Fruit fly (Drosophila melanogaster) whole organism, embryonic: ENCODE data around the gene E2f2.
A peak's percentile ranks its signal among the peaks of the same experiment; 100 is the strongest.

Experiments used
- Ada2b ChIP-seq: fragments of 200-800 bp; sonication (Bioruptor generic); IDR thresholded peaks from 2 replicates; pipeline ENCODE4 v1.3.6; 2022; ENCODE audit warnings: missing biosample characterization, missing genetic modification characterization
- CG12391 ChIP-seq: fragments of 200-800 bp; sonication (Bioruptor generic); optimal IDR thresholded peaks from 3 replicates; lab custom pipeline; 2018; ENCODE audit warnings: missing biosample characterization, mild to moderate bottlenecking, missing genetic modification characterization, moderate library complexity
- CG12769 ChIP-seq: fragments of 200-800 bp; sonication (Bioruptor generic); optimal IDR thresholded peaks from 2 replicates; lab custom pipeline; 2019; ENCODE audit warnings: missing biosample characterization, mild to moderate bottlenecking, missing genetic modification characterization, moderate library complexity
- CG13287 ChIP-seq: fragments of 200-800 bp; sonication (Bioruptor generic); IDR thresholded peaks from 2 replicates; pipeline ENCODE4 v1.3.6; 2022; ENCODE audit warnings: missing biosample characterization, missing genetic modification characterization; ENCODE audit not compliant: partially characterized antibody
- CG13894 ChIP-seq: fragments of 200-800 bp; sonication (Bioruptor generic); optimal IDR thresholded peaks from 3 replicates; lab custom pipeline; 2018; ENCODE audit warnings: missing biosample characterization, mild to moderate bottlenecking, missing genetic modification characterization, moderate library complexity
- CG14860 ChIP-seq: fragments of 200-800 bp; sonication (Bioruptor generic); IDR thresholded peaks from 3 replicates; pipeline ENCODE4 v1.3.6; 2022; ENCODE audit warnings: missing biosample characterization, missing genetic modification characterization; ENCODE audit not compliant: partially characterized antibody
- CG15073 ChIP-seq: fragments of 200-800 bp; sonication (Bioruptor generic); optimal IDR thresholded peaks from 2 replicates; lab custom pipeline; 2016; ENCODE audit warnings: missing biosample characterization, missing genetic modification characterization
- CG15696 ChIP-seq: fragments of 200-800 bp; sonication (Bioruptor generic); optimal IDR thresholded peaks from 2 replicates; lab custom pipeline; 2019; ENCODE audit warnings: missing biosample characterization, mild to moderate bottlenecking, missing genetic modification characterization, moderate library complexity
- CG17568 ChIP-seq: fragments of 200-800 bp; sonication (Bioruptor generic); optimal IDR thresholded peaks from 2 replicates; lab custom pipeline; 2018; ENCODE audit warnings: missing biosample characterization, mild to moderate bottlenecking, missing genetic modification characterization, moderate library complexity
- CG17612 ChIP-seq: fragments of 200-800 bp; sonication (Bioruptor generic); IDR thresholded peaks from 2 replicates; pipeline ENCODE4 v1.3.6; 2022; ENCODE audit warnings: missing biosample characterization, missing genetic modification characterization
- CG17829 ChIP-seq: fragments of 200-800 bp; optimal IDR thresholded peaks from 2 replicates; lab custom pipeline; 2019; ENCODE audit warnings: missing biosample characterization, mild to moderate bottlenecking, missing genetic modification characterization, moderate library complexity
- CG18599 ChIP-seq: fragments of 200-800 bp; sonication (Bioruptor generic); optimal IDR thresholded peaks from 3 replicates; lab custom pipeline; 2017; ENCODE audit warnings: missing biosample characterization, missing genetic modification characterization, mild to moderate bottlenecking, moderate library complexity, missing genetic modification reagents
- CG2202 ChIP-seq: fragments of 200-800 bp; sonication (Bioruptor generic); optimal IDR thresholded peaks from 2 replicates; lab custom pipeline; 2018; ENCODE audit warnings: missing biosample characterization, mild to moderate bottlenecking, missing genetic modification characterization
- CG2712 ChIP-seq: fragments of 200-800 bp; optimal IDR thresholded peaks from 3 replicates; lab custom pipeline; 2019; ENCODE audit warnings: missing biosample characterization, mild to moderate bottlenecking, missing genetic modification characterization, moderate library complexity
- CG2875 ChIP-seq: fragments of 200-800 bp; sonication (Bioruptor generic); optimal IDR thresholded peaks from 2 replicates; lab custom pipeline; 2017; ENCODE audit warnings: missing biosample characterization, mild to moderate bottlenecking, missing genetic modification characterization, missing genetic modification reagents
- CG30020 ChIP-seq: fragments of 200-800 bp; optimal IDR thresholded peaks from 2 replicates; lab custom pipeline; 2019; ENCODE audit warnings: missing biosample characterization, mild to moderate bottlenecking, missing genetic modification characterization, moderate library complexity
- CG3065 ChIP-seq: fragments of 200-800 bp; sonication (Bioruptor generic); optimal IDR thresholded peaks from 2 replicates; lab custom pipeline; 2016; ENCODE audit warnings: missing biosample characterization, missing genetic modification characterization
- CG33213 ChIP-seq: fragments of 200-800 bp; sonication (Bioruptor generic); optimal IDR thresholded peaks from 3 replicates; lab custom pipeline; 2016; ENCODE audit warnings: missing biosample characterization, missing genetic modification characterization
- CG33557 ChIP-seq: fragments of 200-800 bp; sonication (Bioruptor generic); optimal IDR thresholded peaks from 2 replicates; lab custom pipeline; 2019; ENCODE audit warnings: missing biosample characterization, mild to moderate bottlenecking, missing genetic modification characterization, moderate library complexity
- CG3407 ChIP-seq: fragments of 200-800 bp; sonication (Bioruptor generic); optimal IDR thresholded peaks from 2 replicates; lab custom pipeline; 2018; ENCODE audit warnings: missing biosample characterization, mild to moderate bottlenecking, missing genetic modification characterization
- CG4404 ChIP-seq: fragments of 200-800 bp; sonication (Bioruptor generic); IDR thresholded peaks from 2 replicates; pipeline ENCODE4 v1.3.6; 2022; ENCODE audit warnings: missing biosample characterization, missing genetic modification characterization
- CG4820 ChIP-seq: fragments of 200-800 bp; sonication (Bioruptor generic); optimal IDR thresholded peaks from 3 replicates; lab custom pipeline; 2016; ENCODE audit warnings: missing biosample characterization, missing genetic modification characterization
- CG8359 ChIP-seq: fragments of 200-800 bp; sonication (Bioruptor generic); optimal IDR thresholded peaks from 2 replicates; lab custom pipeline; 2017; ENCODE audit warnings: missing biosample characterization, mild to moderate bottlenecking, missing genetic modification characterization, borderline replicate concordance
- Camta ChIP-seq: fragments of 200-800 bp; sonication (Bioruptor generic); optimal IDR thresholded peaks from 2 replicates; lab custom pipeline; 2016; ENCODE audit warnings: missing biosample characterization, missing genetic modification characterization
- Fer2 ChIP-seq: fragments of 200-800 bp; sonication (Bioruptor generic); optimal IDR thresholded peaks from 2 replicates; lab custom pipeline; 2018; ENCODE audit warnings: missing biosample characterization, mild to moderate bottlenecking, missing genetic modification characterization, moderate library complexity
- GATAe ChIP-seq: fragments of 200-800 bp; sonication (Bioruptor generic); conservative IDR thresholded peaks from 2 replicates; pipeline ENCODE4 v1.3.6; 2022; ENCODE audit warnings: missing biosample characterization, missing genetic modification characterization
- Gug ChIP-seq: fragments of 200-800 bp; sonication (Bioruptor generic); IDR thresholded peaks from 4 replicates; pipeline ENCODE4 v1.3.6; 2022; ENCODE audit warnings: missing biosample characterization, missing genetic modification characterization
- Hr78 ChIP-seq, 2 experiments: fragments of 200-800 bp in 1 of 2; fragments of >200 bp in 1 of 2; sonication (Bioruptor generic) in 1 of 2; optimal IDR thresholded peaks; 2 replicates each; lab custom pipeline; 2017 to 2019; ENCODE audit warnings: missing biosample characterization in 2 of 2, missing genetic modification characterization in 2 of 2, mild to moderate bottlenecking in 1 of 2, moderate library complexity in 1 of 2
- MTF-1 ChIP-seq: fragments of 200-800 bp; sonication (Bioruptor generic); optimal IDR thresholded peaks from 2 replicates; lab custom pipeline; 2018; ENCODE audit warnings: missing biosample characterization, mild to moderate bottlenecking, missing genetic modification characterization, borderline replicate concordance
- Scr ChIP-seq: fragments of 200-800 bp; sonication (Bioruptor generic); IDR thresholded peaks from 2 replicates; pipeline ENCODE4 v1.3.6; 2022; ENCODE audit warnings: missing biosample characterization, missing genetic modification characterization; ENCODE audit not compliant: partially characterized antibody
- ac ChIP-seq: fragments of 200-800 bp; sonication (Bioruptor generic); optimal IDR thresholded peaks from 3 replicates; lab custom pipeline; 2017; ENCODE audit warnings: missing biosample characterization, mild to moderate bottlenecking, missing genetic modification characterization
- bbx ChIP-seq: fragments of 200-800 bp; sonication (Bioruptor generic); IDR thresholded peaks from 2 replicates; pipeline ENCODE4 v1.3.6; 2022; ENCODE audit warnings: missing biosample characterization, missing genetic modification characterization; ENCODE audit not compliant: partially characterized antibody
- cas ChIP-seq: fragments of 200-800 bp; sonication (Bioruptor generic); IDR thresholded peaks from 2 replicates; pipeline ENCODE4 v1.3.6; 2022; ENCODE audit warnings: missing biosample characterization, missing genetic modification characterization
- chinmo ChIP-seq: fragments of 200-800 bp; sonication (Bioruptor generic); IDR thresholded peaks from 4 replicates; pipeline ENCODE4 v1.3.6; 2022; ENCODE audit warnings: missing biosample characterization, missing genetic modification characterization; ENCODE audit not compliant: partially characterized antibody
- cwo ChIP-seq: fragments of 200-800 bp; sonication (Bioruptor generic); optimal IDR thresholded peaks from 3 replicates; lab custom pipeline; 2017; ENCODE audit warnings: missing biosample characterization, missing genetic modification characterization, mild to moderate bottlenecking, moderate library complexity, missing genetic modification reagents
- gro ChIP-seq: fragments of 200-800 bp; sonication (Bioruptor generic); optimal IDR thresholded peaks from 2 replicates; lab custom pipeline; 2016; ENCODE audit warnings: missing biosample characterization, missing genetic modification characterization
- gt ChIP-seq: fragments of 200-800 bp; sonication (Bioruptor generic); IDR thresholded peaks from 2 replicates; pipeline ENCODE4 v1.3.6; 2022; ENCODE audit warnings: missing biosample characterization, missing genetic modification characterization
- hb ChIP-seq: fragments of 200-800 bp; sonication (Bioruptor generic); IDR thresholded peaks from 3 replicates; pipeline ENCODE4 v1.3.6; 2022; ENCODE audit warnings: missing biosample characterization, missing genetic modification characterization; ENCODE audit not compliant: partially characterized antibody
- ken ChIP-seq: fragments of 200-800 bp; sonication (Bioruptor generic); IDR thresholded peaks from 3 replicates; pipeline ENCODE4 v1.3.6; 2022; ENCODE audit warnings: missing biosample characterization, missing genetic modification characterization
- kni ChIP-seq: fragments of 200-800 bp; sonication (Bioruptor generic); optimal IDR thresholded peaks from 3 replicates; lab custom pipeline; 2017; ENCODE audit warnings: mild to moderate bottlenecking, missing biosample characterization, missing genetic modification reagents, missing genetic modification characterization
- nau ChIP-seq: fragments of 200-800 bp; sonication (Bioruptor generic); optimal IDR thresholded peaks from 3 replicates; lab custom pipeline; 2017; ENCODE audit warnings: missing biosample characterization, mild to moderate bottlenecking, missing genetic modification characterization, missing genetic modification reagents
- oc ChIP-seq: fragments of 200-800 bp; sonication (Bioruptor generic); optimal IDR thresholded peaks from 2 replicates; lab custom pipeline; 2018; ENCODE audit warnings: missing biosample characterization, mild to moderate bottlenecking, missing genetic modification characterization, moderate library complexity
- odd ChIP-seq: fragments of 200-800 bp; sonication (Bioruptor generic); optimal IDR thresholded peaks from 2 replicates; lab custom pipeline; 2017; ENCODE audit warnings: missing biosample characterization, mild to moderate bottlenecking, missing genetic modification characterization
- pb ChIP-seq: fragments of 200-800 bp; sonication (Bioruptor generic); optimal IDR thresholded peaks from 3 replicates; lab custom pipeline; 2016; ENCODE audit warnings: missing biosample characterization, missing genetic modification characterization
- pnt ChIP-seq: fragments of 200-800 bp; sonication (Bioruptor generic); optimal IDR thresholded peaks from 3 replicates; lab custom pipeline; 2016; ENCODE audit warnings: missing biosample characterization, missing genetic modification characterization
- repo ChIP-seq: fragments of 200-800 bp; sonication (Bioruptor generic); optimal IDR thresholded peaks from 2 replicates; lab custom pipeline; 2016; ENCODE audit warnings: missing biosample characterization, missing genetic modification characterization
- sens ChIP-seq: fragments of 200-800 bp; sonication (Bioruptor generic); peaks from one replicate; lab custom pipeline; 2016; ENCODE audit warnings: missing biosample characterization, missing genetic modification characterization
- seq ChIP-seq: fragments of 200-800 bp; sonication (Bioruptor generic); IDR thresholded peaks from 2 replicates; pipeline ENCODE4 v1.3.6; 2022; ENCODE audit warnings: missing biosample characterization, missing genetic modification characterization
- sim ChIP-seq: fragments of 200-800 bp; sonication (Bioruptor generic); IDR thresholded peaks from 2 replicates; pipeline ENCODE4 v1.3.6; 2022; ENCODE audit warnings: missing biosample characterization, missing genetic modification characterization
- tgo ChIP-seq: fragments of 200-800 bp; sonication (Bioruptor generic); IDR thresholded peaks from 3 replicates; pipeline ENCODE4 v1.3.6; 2022; ENCODE audit warnings: missing biosample characterization, missing genetic modification characterization

Gene E2f2

DNA sequence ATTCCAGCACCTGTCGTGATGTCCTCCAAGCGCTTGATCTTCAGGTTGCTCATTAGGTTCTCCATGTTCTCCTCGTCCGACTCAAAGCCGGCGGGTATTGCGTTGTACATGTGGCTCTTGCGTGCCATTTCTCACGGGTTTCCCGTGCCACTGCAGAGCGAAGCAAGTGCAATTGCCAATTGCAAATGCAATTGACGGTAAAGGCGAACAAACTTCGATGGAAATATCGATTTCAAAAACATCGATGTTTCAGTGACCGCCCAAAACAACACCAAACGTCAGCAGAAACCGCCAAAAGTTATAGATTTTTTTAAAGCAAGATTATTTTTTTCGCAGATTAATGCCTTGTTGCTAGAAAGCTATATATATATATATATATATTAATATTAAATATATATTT, 6.3 kb upstream of the E2f2 start, which contains the start of gene Nbr (continued):
- TF ChIP-seq CG13894 (tag; lab: Kevin White, UChicago) = no peak
- TF ChIP-seq Scr (GFP tag; lab: Robert Waterston, UW) = peak; percentile 56
- TF ChIP-seq Hr78 (GFP tag; optimal IDR thresholded peaks at IDR 0.05; lab: Kevin White, UChicago) = no peak
- TF ChIP-seq CG17568 = no peak
- TF ChIP-seq GATAe (GFP tag; lab: Robert Waterston, UW) = no peak
- no peak for TF ChIP-seq pb
- no peak for TF ChIP-seq CG33557 (GFP tag; lab: Kevin White, UChicago)
- TF ChIP-seq CG33213 (GFP tag; lab: Kevin White, UChicago) = no peak
- TF ChIP-seq CG2875 (GFP tag; lab: Kevin White, UChicago) = no peak
- no peak for TF ChIP-seq Fer2 (tag; lab: Kevin White, UChicago)
- no peak for TF ChIP-seq tgo (GFP tag; lab: Robert Waterston, UW)
- TF ChIP-seq CG3065 (GFP tag; lab: Kevin White, UChicago) = no peak
- no peak for TF ChIP-seq CG30020 (tag; lab: Kevin White, UChicago)
- no peak for TF ChIP-seq gro (GFP tag; lab: Kevin White, UChicago)
- TF ChIP-seq CG2202 (tag; lab: Kevin White, UChicago) = no peak
- no peak for TF ChIP-seq oc
- TF ChIP-seq cwo (GFP tag; lab: Kevin White, UChicago) = no peak
- TF ChIP-seq hb = no peak
- TF ChIP-seq CG14860 = no peak
- TF ChIP-seq CG17829 = no peak
- no peak for TF ChIP-seq ac (GFP tag; lab: Kevin White, UChicago)
- TF ChIP-seq sens = no peak
- TF ChIP-seq CG4820 (GFP tag; lab: Kevin White, UChicago) = no peak
- TF ChIP-seq CG2712 (tag; lab: Kevin White, UChicago) = no peak
- no peak for TF ChIP-seq pnt (GFP tag; lab: Kevin White, UChicago)
- TF ChIP-seq cas (GFP tag; lab: Robert Waterston, UW) = no peak
- peak; percentile 51; the same call in 2 of the 4 replicates for TF ChIP-seq Gug (GFP tag; lab: Robert Waterston, UW)
- TF ChIP-seq CG17612 (GFP tag; lab: Robert Waterston, UW) = no peak
- no peak for TF ChIP-seq CG15073 (GFP tag; lab: Kevin White, UChicago)
- TF ChIP-seq CG12391 (tag; lab: Kevin White, UChicago) = no peak
- TF ChIP-seq bbx = peak; percentile 67
- TF ChIP-seq Camta = no peak
- TF ChIP-seq repo (GFP tag; lab: Kevin White, UChicago) = no peak
- peak; percentile 61 for TF ChIP-seq CG13287 (GFP tag; lab: Robert Waterston, UW)
- TF ChIP-seq sim = no peak
- TF ChIP-seq ken (GFP tag; lab: Robert Waterston, UW) = 0 out of 3 replicates have a peak, but pooled peaks have one; percentile 40
- TF ChIP-seq odd (GFP tag; lab: Kevin White, UChicago) = no peak
- no peak for TF ChIP-seq kni
- TF ChIP-seq MTF-1 = no peak
- no peak for TF ChIP-seq CG15696 (tag; lab: Kevin White, UChicago)
- no peak for TF ChIP-seq CG3407
- TF ChIP-seq CG12769 (tag; lab: Kevin White, UChicago) = no peak
- no peak for TF ChIP-seq seq (GFP tag; lab: Robert Waterston, UW)
- no peak for TF ChIP-seq CG18599 (GFP tag; lab: Kevin White, UChicago)
- no peak for TF ChIP-seq gt (GFP tag; lab: Robert Waterston, UW)
- TF ChIP-seq Ada2b (GFP tag; lab: Robert Waterston, UW) = no peak
- TF ChIP-seq CG8359 (GFP tag; lab: Kevin White, UChicago) = no peak
- TF ChIP-seq nau (GFP tag; lab: Kevin White, UChicago) = no peak
- TF ChIP-seq CG4404 (GFP tag; lab: Robert Waterston, UW) = no peak
- TF ChIP-seq chinmo (GFP tag; lab: Robert Waterston, UW) = peak; percentile 76; the same call in 1 of the 4 replicates
